Fruit fly (Drosophila melanogaster): ENCODE data around the gene Arfrp1.

Gene Arfrp1

dm6 chrX:9109072-9109844 lies 2.4 kb downstream of the Arfrp1 start (continued):
- TF ChIP-seq CG12219 (GFP tag; optimal IDR thresholded peaks at IDR 0.05), result no peak
- TF ChIP-seq salm (tag; optimal IDR thresholded peaks at IDR 0.05), result no peak
- peak; percentile 18 for TF ChIP-seq Fer3 (tag; optimal IDR thresholded peaks at IDR 0.05)
- TF ChIP-seq CG7357 (GFP tag; IDR thresholded peaks at IDR 0.05), result no peak
- no peak for TF ChIP-seq CG43689 (GFP tag; IDR thresholded peaks at IDR 0.05)
- peak; percentile 38 for TF ChIP-seq Sox100B (GFP tag; optimal IDR thresholded peaks at IDR 0.05)
- TF ChIP-seq CG12104 (GFP tag; optimal IDR thresholded peaks at IDR 0.05), result peak; percentile 61
- peak; percentile 10 for TF ChIP-seq CG17186 (GFP tag; optimal IDR thresholded peaks at IDR 0.05)
- TF ChIP-seq cas (GFP tag; IDR thresholded peaks at IDR 0.05), result no peak
- TF ChIP-seq Deaf1 (tag; optimal IDR thresholded peaks at IDR 0.05), result no peak
- TF ChIP-seq Rfx (GFP tag; IDR thresholded peaks at IDR 0.05), result peak; percentile 42
- no peak for TF ChIP-seq C15 (GFP tag; IDR thresholded peaks at IDR 0.05)
- TF ChIP-seq HmgZ (tag; optimal IDR thresholded peaks at IDR 0.05), result peak; percentile 36
- TF ChIP-seq BtbVII (GFP tag; optimal IDR thresholded peaks at IDR 0.05), result peak; percentile 13
- TF ChIP-seq CG9727 (GFP tag; optimal IDR thresholded peaks at IDR 0.05), result peak; percentile 72
- no peak for TF ChIP-seq CG6654 (GFP tag; optimal IDR thresholded peaks at IDR 0.05)
- peak; percentile 52; the same call in 1 of the 2 replicates for TF ChIP-seq CG14441 (GFP tag; IDR thresholded peaks at IDR 0.05)
- 0 out of 2 replicates have a peak, but pooled peaks have one; percentile 15 for TF ChIP-seq sna (GFP tag; IDR thresholded peaks at IDR 0.05; ENCODE audit: partially characterized antibody)
- TF ChIP-seq CG7839 (tag; optimal IDR thresholded peaks at IDR 0.05), result peak; percentile 69
- TF ChIP-seq CG12236 (GFP tag; optimal IDR thresholded peaks at IDR 0.05), result peak; percentile 40
- TF ChIP-seq pzg (GFP tag; optimal IDR thresholded peaks at IDR 0.05), result peak; percentile 52
- TF ChIP-seq gro (GFP tag; optimal IDR thresholded peaks at IDR 0.05), result peak; percentile 56
- no peak for TF ChIP-seq CG1647 (GFP tag; optimal IDR thresholded peaks at IDR 0.05)
- peak; percentile 55 for TF ChIP-seq mam (GFP tag; optimal IDR thresholded peaks at IDR 0.05)
- TF ChIP-seq CG4424 (GFP tag; optimal IDR thresholded peaks at IDR 0.05), result peak; percentile 66
- peak; percentile 51 for TF ChIP-seq Hr3 (GFP tag; optimal IDR thresholded peaks at IDR 0.05)
- TF ChIP-seq gcm (GFP tag; optimal IDR thresholded peaks at IDR 0.05), result peak; percentile 17
- TF ChIP-seq CG12942 (GFP tag; optimal IDR thresholded peaks at IDR 0.05), result peak; percentile 21
- peak; percentile 15 for TF ChIP-seq CG10147 (GFP tag; optimal IDR thresholded peaks at IDR 0.05)
- TF ChIP-seq dmrt11E (tag; optimal IDR thresholded peaks at IDR 0.05), result peak; percentile 63
- TF ChIP-seq unpg (GFP tag; optimal IDR thresholded peaks at IDR 0.05), result peak; percentile 51
- peak; percentile 55 for TF ChIP-seq MESR4 (GFP tag; optimal IDR thresholded peaks at IDR 0.05)
- peak; percentile 36 for TF ChIP-seq Nf-YC (tag; optimal IDR thresholded peaks at IDR 0.05)
- TF ChIP-seq Dad (GFP tag; optimal IDR thresholded peaks at IDR 0.05), result peak; percentile 36
- TF ChIP-seq tio (GFP tag; optimal IDR thresholded peaks at IDR 0.05), result peak; percentile 78
- peak in 1 of 2 experiments; percentile 1 for TF ChIP-seq Eip74EF (GFP tag; optimal IDR thresholded peaks at IDR 0.05)
- TF ChIP-seq CG4617 (GFP tag; optimal IDR thresholded peaks at IDR 0.05; ENCODE audit: borderline replicate concordance), result peak; percentile 53
- TF ChIP-seq CG32532 (GFP tag; IDR thresholded peaks at IDR 0.05), result peak; percentile 40; the same call in 1 of the 2 replicates
- 0 out of 3 replicates have a peak, but pooled peaks have one; percentile 24 for TF ChIP-seq ci (GFP tag; IDR thresholded peaks at IDR 0.05)
- no peak for TF ChIP-seq nau (GFP tag; optimal IDR thresholded peaks at IDR 0.05)
- peak in 1 of 2 experiments; percentile 18 for TF ChIP-seq crp (GFP tag; optimal IDR thresholded peaks at IDR 0.05)
- TF ChIP-seq zen (tag; optimal IDR thresholded peaks at IDR 0.05), result peak; percentile 46
- TF ChIP-seq run (tag; optimal IDR thresholded peaks at IDR 0.05), result no peak
- TF ChIP-seq aop (GFP tag; IDR thresholded peaks at IDR 0.05), result no peak
- peak; percentile 3 for TF ChIP-seq CG1792 (GFP tag; optimal IDR thresholded peaks at IDR 0.05)
- TF ChIP-seq oc (tag; optimal IDR thresholded peaks at IDR 0.05), result no peak
- peak; percentile 38; the same call in 1 of the 2 replicates for TF ChIP-seq inv (GFP tag; IDR thresholded peaks at IDR 0.05; ENCODE audit: partially characterized antibody)
- TF ChIP-seq Camta (GFP tag; optimal IDR thresholded peaks at IDR 0.05), result peak; percentile 53

All from whole organism, embryonic.